Worm (Caenorhabditis elegans): ENCODE data around the gene F54C9.14.
A peak's percentile ranks its signal among the peaks of the same experiment; 100 is the strongest.

F54C9.14 gene

ce11 chrII:8562002-8562401 lies at the start of gene F54C9.14:
TSS of gene F54C9.14 (plus strand) at chrII:8562302.
- TF ChIP-seq him-1 (tag; optimal IDR thresholded peaks at IDR 0.05), result no peak

ce11 chrII:8514729-8515128 lies 47.4 kb upstream of the F54C9.14 start, which contains the start of gene ctg-2:
TSS of gene ctg-2 (plus strand) at chrII:8515054.
- no peak for TF ChIP-seq W03F9.2 (tag; optimal IDR thresholded peaks at IDR 0.05)

- TF ChIP-seq him-1 (tag; optimal IDR thresholded peaks at IDR 0.05), result no peak
Measured at ce11 chrII:8515521-8515920, 46.6 kb upstream of the F54C9.14 start.

- TF ChIP-seq dao-5 (tag; optimal IDR thresholded peaks at IDR 0.05) (no peak), W03F9.2 (tag; optimal IDR thresholded peaks at IDR 0.05) (peak; percentile 88), him-1 (tag; optimal IDR thresholded peaks at IDR 0.05) (peak; percentile 16)
Measured at ce11 chrII:8516783-8517182, 45.3 kb upstream of the F54C9.14 start, which contains the start of gene rnh-2. TSS of gene rnh-2 (plus strand) at chrII:8517150.

ce11 chrII:8518210-8518609 lies 43.9 kb upstream of the F54C9.14 start, which contains the start of gene T13H5.8:
TSS of gene T13H5.8 (plus strand) at chrII:8518510.
- TF ChIP-seq W03F9.2 (tag; optimal IDR thresholded peaks at IDR 0.05) (no peak), him-1 (tag; optimal IDR thresholded peaks at IDR 0.05) (no peak)

ce11 chrII:8520625-8521024 lies 41.5 kb upstream of the F54C9.14 start, which contains the start of gene cht-2:
TSS of gene cht-2 (plus strand) at chrII:8520925.
- TF ChIP-seq him-1 (tag; optimal IDR thresholded peaks at IDR 0.05) (no peak), dao-5 (tag; optimal IDR thresholded peaks at IDR 0.05) (no peak), W03F9.2 (tag; optimal IDR thresholded peaks at IDR 0.05) (no peak)

- TF ChIP-seq W03F9.2 (tag; optimal IDR thresholded peaks at IDR 0.05) (peak; percentile 82), him-1 (tag; optimal IDR thresholded peaks at IDR 0.05) (no peak), dao-5 (tag; optimal IDR thresholded peaks at IDR 0.05) (no peak)
Measured at ce11 chrII:8525133-8525736, 36.9 kb upstream of the F54C9.14 start, which contains the start of the genes prp-9 and mrps-18B. TSS of gene prp-9 (minus strand) at chrII:8525396. TSS of gene mrps-18B (plus strand) at chrII:8525681.

ce11 chrII:8529176-8529698 lies 32.9 kb upstream of the F54C9.14 start:
- no peak for TF ChIP-seq dao-5 (tag; optimal IDR thresholded peaks at IDR 0.05)
- TF ChIP-seq him-1 (tag; optimal IDR thresholded peaks at IDR 0.05), result no peak
- no peak for TF ChIP-seq W03F9.2 (tag; optimal IDR thresholded peaks at IDR 0.05)

ce11 chrII:8531181-8531759 lies 30.8 kb upstream of the F54C9.14 start, which contains the start of gene gldi-7:
TSS of gene gldi-7 (minus strand) at chrII:8531222.
- TF ChIP-seq dao-5 (tag; optimal IDR thresholded peaks at IDR 0.05) (no peak), him-1 (tag; optimal IDR thresholded peaks at IDR 0.05) (no peak), W03F9.2 (tag; optimal IDR thresholded peaks at IDR 0.05) (no peak)

ce11 chrII:8532015-8532414 lies 30.1 kb upstream of the F54C9.14 start:
- no peak for TF ChIP-seq dao-5 (tag; optimal IDR thresholded peaks at IDR 0.05)
- no peak for TF ChIP-seq him-1 (tag; optimal IDR thresholded peaks at IDR 0.05)
- TF ChIP-seq W03F9.2 (tag; optimal IDR thresholded peaks at IDR 0.05), result no peak

- TF ChIP-seq dao-5 (tag; optimal IDR thresholded peaks at IDR 0.05) (no peak), him-1 (tag; optimal IDR thresholded peaks at IDR 0.05) (no peak), W03F9.2 (tag; optimal IDR thresholded peaks at IDR 0.05) (no peak)
Measured at ce11 chrII:8536060-8536459, 26.0 kb upstream of the F54C9.14 start, which contains the start of gene W01C9.2. TSS of gene W01C9.2 (plus strand) at chrII:8536360.

- no peak for TF ChIP-seq dao-5 (tag; optimal IDR thresholded peaks at IDR 0.05)
- no peak for TF ChIP-seq W03F9.2 (tag; optimal IDR thresholded peaks at IDR 0.05)
- no peak for TF ChIP-seq him-1 (tag; optimal IDR thresholded peaks at IDR 0.05)
Measured at ce11 chrII:8540412-8540811, 21.7 kb upstream of the F54C9.14 start, which contains the start of gene pqn-73. TSS of gene pqn-73 (plus strand) at chrII:8540712.

- TF ChIP-seq dao-5 (tag; optimal IDR thresholded peaks at IDR 0.05) (no peak), him-1 (tag; optimal IDR thresholded peaks at IDR 0.05) (no peak), W03F9.2 (tag; optimal IDR thresholded peaks at IDR 0.05) (no peak)
Measured at ce11 chrII:8545315-8545714, 16.8 kb upstream of the F54C9.14 start, which contains the start of gene decr-1.2. TSS of gene decr-1.2 (plus strand) at chrII:8545615.

ce11 chrII:8546975-8547374 lies 15.1 kb upstream of the F54C9.14 start:
- TF ChIP-seq W03F9.2 (tag; optimal IDR thresholded peaks at IDR 0.05) (no peak), him-1 (tag; optimal IDR thresholded peaks at IDR 0.05) (peak; percentile 76), dao-5 (tag; optimal IDR thresholded peaks at IDR 0.05) (peak; percentile 92)

All from whole organism, L4/young adult.